Worm (Caenorhabditis elegans) whole organism, L2 larva: Measurements from ENCODE around the gene T09D3.3.
A peak's percentile ranks its signal among the peaks of the same experiment; 100 is the strongest.

Experiments
- C34F6.9 ChIP-seq: fragments of 150-350 bp; optimal IDR thresholded peaks from 2 replicates; lab custom pipeline; 2014; ENCODE audit warnings: missing biosample characterization, missing genetic modification characterization
- F13H6.1 ChIP-seq: sonication (generic microtip); optimal IDR thresholded peaks from 2 replicates; lab custom pipeline; 2016; ENCODE audit warnings: missing genetic modification characterization, missing compliant biosample characterization
- R02D3.7 ChIP-seq: fragments of 150-350 bp; optimal IDR thresholded peaks from 2 replicates; lab custom pipeline; 2014; ENCODE audit warnings: missing biosample characterization, missing genetic modification characterization
- Y55F3AM.14 ChIP-seq: fragments of 200-800 bp; sonication (Bioruptor generic); optimal IDR thresholded peaks from 2 replicates; lab custom pipeline; 2018; ENCODE audit warnings: mild to moderate bottlenecking, missing genetic modification characterization, missing compliant biosample characterization
- ZK546.5 ChIP-seq: sonication (generic microtip); optimal IDR thresholded peaks from 2 replicates; lab custom pipeline; 2017; ENCODE audit warnings: missing biosample characterization, missing genetic modification characterization
- alr-1 ChIP-seq: fragments of 150-350 bp; optimal IDR thresholded peaks from 2 replicates; lab custom pipeline; 2014; ENCODE audit warnings: missing biosample characterization, missing genetic modification characterization
- aly-2 ChIP-seq: fragments of 150-350 bp; optimal IDR thresholded peaks from 2 replicates; lab custom pipeline; 2014; ENCODE audit warnings: missing biosample characterization, missing genetic modification characterization
- ama-1 ChIP-seq: fragments of 150-350 bp; optimal IDR thresholded peaks from 2 replicates; lab custom pipeline; 2018; ENCODE audit warnings: inconsistent platforms
- ceh-16 ChIP-seq: fragments of 150-350 bp; optimal IDR thresholded peaks from 2 replicates; lab custom pipeline; 2014; ENCODE audit warnings: missing biosample characterization, missing genetic modification characterization
- ceh-82 ChIP-seq: fragments of 150-350 bp; optimal IDR thresholded peaks from 2 replicates; lab custom pipeline; 2014; ENCODE audit warnings: missing biosample characterization, missing genetic modification characterization
- egl-27 ChIP-seq: sonication (generic microtip); optimal IDR thresholded peaks from 3 replicates; lab custom pipeline; 2017; ENCODE audit warnings: missing biosample characterization, missing genetic modification reagents, missing genetic modification characterization
- elt-1 ChIP-seq: fragments of 150-350 bp; optimal IDR thresholded peaks from 2 replicates; lab custom pipeline; 2014; ENCODE audit warnings: missing biosample characterization, missing genetic modification characterization
- elt-3 ChIP-seq: sonication (generic microtip); optimal IDR thresholded peaks from 2 replicates; lab custom pipeline; 2017; ENCODE audit warnings: missing biosample characterization, missing genetic modification characterization
- fos-1 ChIP-seq: fragments of 150-350 bp; optimal IDR thresholded peaks from 2 replicates; lab custom pipeline; 2014; ENCODE audit warnings: missing biosample characterization, missing genetic modification characterization
- gmeb-1 ChIP-seq: fragments of 150-350 bp; optimal IDR thresholded peaks from 2 replicates; lab custom pipeline; 2014; ENCODE audit warnings: missing biosample characterization, missing genetic modification characterization
- lin-11 ChIP-seq: fragments of 150-350 bp; sonication (generic microtip); optimal IDR thresholded peaks from 2 replicates; lab custom pipeline; 2014; ENCODE audit warnings: missing biosample characterization, missing genetic modification characterization, inconsistent platforms, mixed read lengths
- lin-39 ChIP-seq: fragments of 150-350 bp; optimal IDR thresholded peaks from 2 replicates; lab custom pipeline; 2014; ENCODE audit warnings: missing biosample characterization, missing genetic modification reagents, missing genetic modification characterization
- mab-5 ChIP-seq: fragments of 150-350 bp; optimal IDR thresholded peaks from 2 replicates; lab custom pipeline; 2014; ENCODE audit warnings: missing biosample characterization, missing genetic modification characterization
- mbf-1 ChIP-seq: sonication (generic microtip); optimal IDR thresholded peaks from 2 replicates; lab custom pipeline; 2017; ENCODE audit warnings: missing biosample characterization, missing genetic modification characterization
- mdl-1 ChIP-seq, 2 experiments: fragments of 150-350 bp in 1 of 2; sonication (generic microtip) in 1 of 2; optimal IDR thresholded peaks; 2 replicates each; lab custom pipeline; 2017; ENCODE audit warnings: missing biosample characterization in 2 of 2, missing genetic modification characterization in 2 of 2
- nhr-11 ChIP-seq: fragments of 150-350 bp; optimal IDR thresholded peaks from 2 replicates; lab custom pipeline; 2014; ENCODE audit warnings: missing biosample characterization, missing genetic modification characterization
- nhr-129 ChIP-seq: fragments of 150-350 bp; optimal IDR thresholded peaks from 2 replicates; lab custom pipeline; 2014; ENCODE audit warnings: missing biosample characterization, missing genetic modification characterization
- nhr-21 ChIP-seq: fragments of 150-350 bp; optimal IDR thresholded peaks from 2 replicates; lab custom pipeline; 2014; ENCODE audit warnings: missing biosample characterization, missing genetic modification characterization
- nhr-23 ChIP-seq: fragments of 150-350 bp; optimal IDR thresholded peaks from 2 replicates; lab custom pipeline; 2014; ENCODE audit warnings: missing biosample characterization, missing genetic modification reagents, missing genetic modification characterization
- nhr-25 ChIP-seq: fragments of 150-350 bp; sonication (generic microtip); optimal IDR thresholded peaks from 3 replicates; lab custom pipeline; 2014; ENCODE audit warnings: missing biosample characterization, missing genetic modification characterization
- nhr-77 ChIP-seq: fragments of 150-350 bp; optimal IDR thresholded peaks from 2 replicates; lab custom pipeline; 2014; ENCODE audit warnings: missing biosample characterization, missing genetic modification characterization
- sem-4 ChIP-seq: fragments of 150-350 bp; optimal IDR thresholded peaks from 2 replicates; lab custom pipeline; 2014; ENCODE audit warnings: missing biosample characterization, missing genetic modification reagents, missing genetic modification characterization
- skn-1 ChIP-seq: sonication (generic microtip); optimal IDR thresholded peaks from 2 replicates; lab custom pipeline; 2017; ENCODE audit warnings: missing biosample characterization, missing genetic modification characterization
- sma-3 ChIP-seq: sonication (generic microtip); optimal IDR thresholded peaks from 2 replicates; lab custom pipeline; 2016; ENCODE audit warnings: missing genetic modification reagents, missing genetic modification characterization, missing compliant biosample characterization
- sma-9 ChIP-seq, 2 experiments: fragments of 150-350 bp in 1 of 2; sonication (generic microtip) in 1 of 2; optimal IDR thresholded peaks; 2 replicates each; lab custom pipeline; 2014 to 2016; ENCODE audit warnings: missing genetic modification characterization in 2 of 2, mild to moderate bottlenecking in 1 of 2, missing biosample characterization in 1 of 2, missing compliant biosample characterization in 1 of 2, missing genetic modification reagents in 1 of 2, moderate library complexity in 1 of 2
- snpc-4 ChIP-seq: fragments of 150-350 bp; optimal IDR thresholded peaks from 2 replicates; lab custom pipeline; 2014; ENCODE audit warnings: missing biosample characterization, missing genetic modification characterization
- unc-39 ChIP-seq: fragments of 150-350 bp; optimal IDR thresholded peaks from 2 replicates; lab custom pipeline; 2014; ENCODE audit warnings: missing biosample characterization, missing genetic modification characterization
- unc-55 ChIP-seq: fragments of 150-350 bp; sonication (generic microtip); optimal IDR thresholded peaks from 3 replicates; lab custom pipeline; 2014; ENCODE audit warnings: missing biosample characterization, missing genetic modification reagents, missing genetic modification characterization
- unc-62 ChIP-seq: fragments of 150-350 bp; optimal IDR thresholded peaks from 2 replicates; lab custom pipeline; 2014; ENCODE audit warnings: missing biosample characterization, missing genetic modification reagents, missing genetic modification characterization
- zag-1 ChIP-seq: fragments of 150-350 bp; optimal IDR thresholded peaks from 2 replicates; lab custom pipeline; 2014; ENCODE audit warnings: missing biosample characterization, missing genetic modification characterization
- ztf-11 ChIP-seq: sonication (generic microtip); optimal IDR thresholded peaks from 2 replicates; lab custom pipeline; 2017; ENCODE audit warnings: missing biosample characterization, missing genetic modification characterization
- ztf-4 ChIP-seq: fragments of 150-350 bp; optimal IDR thresholded peaks from 2 replicates; lab custom pipeline; 2014; ENCODE audit warnings: missing biosample characterization, missing genetic modification characterization

Gene T09D3.3

DNA sequence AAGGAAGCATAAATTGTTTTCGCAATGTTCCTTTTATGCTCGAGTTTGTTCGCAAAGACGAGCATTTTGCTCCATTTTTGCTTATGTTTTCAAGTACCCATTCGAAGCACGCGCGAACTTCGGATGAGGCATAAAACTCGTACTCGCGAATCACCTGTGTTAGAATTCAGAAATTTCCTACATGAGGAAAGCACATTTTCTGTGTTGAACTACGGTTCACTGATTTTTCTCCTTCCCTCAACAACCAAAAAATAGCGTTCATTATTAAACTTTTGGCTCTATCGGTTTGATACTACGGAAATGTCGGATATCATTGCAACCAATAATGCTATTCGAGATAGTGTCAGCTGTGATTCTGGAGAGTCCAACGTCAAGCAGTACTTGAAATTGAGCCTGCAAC lies 14.8 kb downstream of the T09D3.3 start, which contains the start of gene srg-28:
srg-28 (plus strand) TSS at position 301 of the 400 bp plus-strand sequence.
- TF ChIP-seq ceh-16 (no peak), sma-9 (GFP tag; optimal IDR thresholded peaks at IDR 0.05; lab: Kevin White, UChicago) (no peak), sma-9 (tag; optimal IDR thresholded peaks at IDR 0.05; lab: Kevin White, UChicago) (no peak), R02D3.7 (tag; lab: Kevin White, UChicago) (no peak), mbf-1 (tag; lab: Kevin White, UChicago) (no peak), ztf-4 (no peak), nhr-77 (tag; lab: Kevin White, UChicago) (no peak), gmeb-1 (no peak), nhr-23 (tag; lab: Kevin White, UChicago) (no peak), nhr-25 (tag; lab: Kevin White, UChicago) (no peak)

DNA sequence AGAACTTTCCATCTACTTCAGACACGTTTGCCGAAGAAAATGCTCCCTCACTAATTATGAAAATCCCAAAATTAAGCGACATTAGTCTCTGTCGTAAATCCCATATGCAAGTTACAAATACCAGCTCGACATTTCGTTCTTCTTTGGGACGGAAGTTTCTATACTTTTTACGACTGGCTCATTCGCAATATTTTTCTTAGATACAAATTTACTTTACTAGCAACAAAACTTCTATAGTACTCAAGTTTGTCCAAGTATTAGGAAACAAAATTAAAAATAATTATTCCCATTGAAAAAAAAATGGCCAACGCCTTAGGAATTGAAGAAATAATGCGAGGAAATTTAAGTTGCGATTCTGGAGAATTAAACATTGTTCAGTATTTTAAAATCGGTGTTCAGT lies 18.4 kb downstream of the T09D3.3 start, which contains the start of gene srg-26:
srg-26 (plus strand) TSS at position 301 of the 400 bp plus-strand sequence.
- no peak for TF ChIP-seq nhr-25 (tag; lab: Kevin White, UChicago)
- no peak for TF ChIP-seq mbf-1 (tag; lab: Kevin White, UChicago)
- no peak for TF ChIP-seq ceh-82
- no peak for TF ChIP-seq unc-55 (GFP tag; lab: Kevin White, UChicago)
- TF ChIP-seq alr-1 (tag; lab: Kevin White, UChicago), result no peak
- no peak for TF ChIP-seq fos-1
- TF ChIP-seq, all 48 proteins: peak for 0

DNA sequence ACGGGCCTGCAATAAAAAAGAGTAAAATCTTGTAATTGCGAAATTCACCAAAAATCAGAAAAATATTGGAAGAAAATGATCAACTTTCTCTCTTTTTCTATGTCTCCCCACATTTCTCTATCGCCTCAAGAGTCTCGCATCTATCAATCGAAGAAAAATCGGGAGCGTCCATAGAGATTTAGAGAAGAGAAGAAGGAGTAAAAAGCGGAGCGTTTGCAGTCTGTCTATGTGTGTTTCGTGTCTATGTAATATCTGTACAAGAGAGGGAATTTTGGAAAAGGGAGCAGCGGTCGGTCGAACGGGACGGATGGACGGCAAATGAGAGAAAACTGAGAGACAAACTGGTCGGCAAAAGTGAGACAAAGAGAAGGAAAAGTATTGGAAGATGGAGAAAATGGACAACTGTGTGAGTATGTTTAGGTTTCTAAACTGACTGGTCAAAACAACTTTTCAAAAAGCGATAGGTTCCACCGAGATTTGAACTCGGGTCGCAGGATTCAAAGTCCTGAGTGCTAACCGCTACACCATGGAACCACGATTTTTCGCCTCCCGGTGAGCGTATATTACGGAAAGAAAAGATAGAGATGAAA lies 19.6 kb downstream of the T09D3.3 start:
- peak; percentile 9 for TF ChIP-seq snpc-4
- TF ChIP-seq fos-1, result peak; percentile 40
- peak; percentile 19 for TF ChIP-seq gmeb-1
- peak; percentile 27 for TF ChIP-seq nhr-21 (tag; lab: Kevin White, UChicago)
- TF ChIP-seq egl-27 (tag; lab: Kevin White, UChicago), result no peak
- peak; percentile 42 for TF ChIP-seq C34F6.9 (tag; lab: Kevin White, UChicago)
- peak; percentile 54 for TF ChIP-seq sma-3 (GFP tag; lab: Kevin White, UChicago)
- no peak for TF ChIP-seq lin-11 (tag; lab: Kevin White, UChicago)
- TF ChIP-seq nhr-129, result peak; percentile 17
- TF ChIP-seq elt-1 (tag; lab: Kevin White, UChicago), result no peak
- no peak for TF ChIP-seq aly-2
- no peak for TF ChIP-seq lin-39 (tag; lab: Kevin White, UChicago)
- TF ChIP-seq F13H6.1 (tag; lab: Kevin White, UChicago), result peak; percentile 72

DNA sequence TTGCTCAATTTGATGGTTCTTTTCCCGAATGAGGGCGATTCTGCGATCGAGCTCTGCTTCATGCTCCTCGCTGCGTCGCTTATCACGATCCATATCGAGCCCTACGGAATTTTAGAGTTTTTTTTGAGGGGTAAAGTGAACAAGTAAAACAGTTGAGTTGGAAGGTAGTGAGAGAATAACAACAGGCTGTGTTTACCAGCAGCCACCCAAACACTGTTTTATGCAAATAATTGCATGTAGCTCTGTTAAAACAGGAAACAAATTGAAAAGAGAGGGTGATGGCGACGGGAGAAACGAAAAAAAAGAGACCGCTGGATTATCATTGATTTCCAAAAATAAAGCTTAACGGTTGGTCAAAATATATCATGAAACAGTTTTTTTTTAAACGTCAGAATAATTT lies 21.1 kb downstream of the T09D3.3 start, which contains the start of gene C10G8.8:
C10G8.8 (minus strand) TSS at position 101 of the 400 bp plus-strand sequence.
- no peak for TF ChIP-seq nhr-11
- no peak for TF ChIP-seq mab-5 (tag; lab: Kevin White, UChicago)
- no peak for TF ChIP-seq F13H6.1 (tag; lab: Kevin White, UChicago)

DNA sequence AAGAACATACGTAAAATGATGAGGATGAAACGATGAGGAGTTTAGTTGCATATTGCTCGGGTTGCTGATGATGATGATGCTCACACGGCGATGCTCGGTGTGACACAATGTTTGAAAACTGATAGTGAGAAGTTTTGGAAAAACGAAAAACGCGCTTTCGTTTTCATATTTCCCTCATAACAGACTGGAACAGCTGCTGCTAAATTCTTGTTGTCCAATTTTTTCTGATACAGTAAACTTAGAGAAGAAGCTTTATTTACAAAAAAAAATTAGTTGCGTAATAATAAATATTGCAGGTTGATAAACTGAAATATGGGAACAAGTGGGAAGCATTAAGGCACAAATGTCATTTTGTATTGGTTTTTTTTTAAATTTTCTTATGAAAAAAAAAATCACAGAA lies 24.8 kb downstream of the T09D3.3 start, which contains the start of gene ceh-33:
ceh-33 (minus strand) TSS at position 101 of the 400 bp plus-strand sequence.
- no peak for TF ChIP-seq C34F6.9 (tag; lab: Kevin White, UChicago)
- no peak for TF ChIP-seq sma-9 (GFP tag; optimal IDR thresholded peaks at IDR 0.05; lab: Kevin White, UChicago)
- TF ChIP-seq sma-9 (tag; optimal IDR thresholded peaks at IDR 0.05; lab: Kevin White, UChicago), result no peak
- TF ChIP-seq ZK546.5 (tag; lab: Kevin White, UChicago), result no peak
- TF ChIP-seq ztf-11 (tag; lab: Kevin White, UChicago), result no peak
- TF ChIP-seq sem-4 (tag; lab: Kevin White, UChicago), result no peak
- no peak for TF ChIP-seq unc-62
- no peak for TF ChIP-seq zag-1 (tag; lab: Kevin White, UChicago)
- TF ChIP-seq elt-3, result no peak
- TF ChIP-seq ceh-16, result no peak
- no peak for TF ChIP-seq lin-39 (tag; lab: Kevin White, UChicago)
- no peak for TF ChIP-seq Y55F3AM.14 (GFP tag; lab: Kevin White, UChicago)
- no peak for TF ChIP-seq ama-1
- TF ChIP-seq unc-39 (tag; lab: Kevin White, UChicago), result no peak
- TF ChIP-seq gmeb-1, result no peak
- TF ChIP-seq ztf-4, result no peak
- no peak for TF ChIP-seq skn-1
- no peak for TF ChIP-seq unc-55 (GFP tag; lab: Kevin White, UChicago)
- TF ChIP-seq mdl-1 (tag; optimal IDR thresholded peaks at IDR 0.05; lab: Kevin White, UChicago), result no peak
